Worm (Caenorhabditis elegans) whole organism, midembryonic: ENCODE data around the gene vang-1.

Experiments used
- flt-1 ChIP-seq: fragments of 200-800 bp; sonication (Bioruptor generic); IDR thresholded peaks from 2 replicates; pipeline ENCODE4 v1.3.6; 2022; ENCODE audit warnings: missing genetic modification characterization, missing compliant biosample characterization
- tab-1 ChIP-seq: fragments of 200-800 bp; sonication (Bioruptor generic); IDR thresholded peaks from 2 replicates; pipeline ENCODE4 v1.3.6; 2022; ENCODE audit warnings: missing genetic modification characterization, missing compliant biosample characterization

DNA sequence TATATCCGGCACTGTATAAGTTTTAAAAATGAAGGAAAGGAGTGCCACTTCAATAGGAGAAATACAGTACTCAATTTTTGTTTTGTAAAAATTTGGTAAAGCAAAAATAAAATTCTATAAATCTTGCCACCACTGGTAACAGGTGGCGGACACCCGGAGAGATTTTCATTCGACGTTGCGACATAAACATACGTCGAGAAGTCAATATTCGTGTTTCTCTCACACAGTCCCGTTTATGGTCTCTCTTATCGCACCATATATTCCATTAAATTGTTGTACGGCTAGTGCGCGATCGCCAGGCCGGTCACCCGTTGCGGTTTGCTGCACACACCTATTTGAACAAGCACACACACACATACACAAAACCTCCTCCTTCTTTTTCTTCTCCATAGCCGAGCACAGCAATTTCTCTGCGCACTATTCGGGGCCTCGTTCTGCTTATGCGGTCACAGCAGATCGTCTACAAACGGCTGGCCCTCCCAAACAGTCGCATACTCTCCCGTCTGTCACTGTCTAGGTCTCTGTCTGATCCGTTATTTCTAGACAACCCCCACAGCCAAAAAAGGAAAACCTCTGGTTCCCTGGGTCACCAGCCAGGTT lies 15.3 kb downstream of the vang-1 start:
- TF ChIP-seq flt-1 (GFP tag; lab: Robert Waterston, UW) (no peak), tab-1 (GFP tag; lab: Robert Waterston, UW) (0 out of 2 replicates have a peak, but pooled peaks have one; percentile 16)
